Worm (Caenorhabditis elegans) whole organism, young adult: ENCODE results near the gene lbp-7.

Source experiments
- B0019.2 ChIP-seq: fragments of 200-800 bp; sonication (Bioruptor generic); conservative IDR thresholded peaks from 2 replicates; pipeline ENCODE4 v1.3.6; 2022; ENCODE audit warnings: missing genetic modification reagents, missing genetic modification characterization, missing compliant biosample characterization
- C06A6.2 ChIP-seq: fragments of 200-800 bp; sonication (Bioruptor generic); conservative IDR thresholded peaks from 2 replicates; pipeline ENCODE4 v1.3.6; 2022; ENCODE audit warnings: missing genetic modification characterization, missing compliant biosample characterization
- C17E4.6 ChIP-seq: fragments of 200-800 bp; sonication (Bioruptor generic); IDR thresholded peaks from 2 replicates; pipeline ENCODE4 v1.3.6; 2022; ENCODE audit warnings: missing genetic modification reagents, missing genetic modification characterization, missing compliant biosample characterization
- F10E7.11 ChIP-seq: sonication (generic microtip); optimal IDR thresholded peaks from 2 replicates; lab custom pipeline; 2017; ENCODE audit warnings: mild to moderate bottlenecking, missing genetic modification characterization, moderate library complexity, missing compliant biosample characterization
- F22D6.2 ChIP-seq: sonication (generic microtip); optimal IDR thresholded peaks from 2 replicates; lab custom pipeline; 2016; ENCODE audit warnings: mild to moderate bottlenecking, missing genetic modification characterization, missing compliant biosample characterization
- F23B12.7 ChIP-seq: sonication (generic microtip); optimal IDR thresholded peaks from 2 replicates; lab custom pipeline; 2017; ENCODE audit warnings: missing genetic modification characterization, mild to moderate bottlenecking, missing compliant biosample characterization, antibody characterized with exemption, moderate library complexity; ENCODE audit not compliant: insufficient read depth
- F37B4.10 ChIP-seq: fragments of 200-800 bp; sonication (Bioruptor generic); IDR thresholded peaks from 2 replicates; pipeline ENCODE4 v1.3.6; 2022; ENCODE audit warnings: missing genetic modification characterization, missing compliant biosample characterization
- F39B2.1 ChIP-seq: fragments of 200-800 bp; sonication (Bioruptor generic); IDR thresholded peaks from 2 replicates; pipeline ENCODE4 v1.3.6; 2022; ENCODE audit warnings: missing genetic modification reagents, missing genetic modification characterization, missing compliant biosample characterization
- F49E8.2 ChIP-seq: sonication (generic microtip); optimal IDR thresholded peaks from 3 replicates; lab custom pipeline; 2017; ENCODE audit warnings: missing genetic modification characterization, mild to moderate bottlenecking, missing compliant biosample characterization, antibody characterized with exemption, moderate library complexity; ENCODE audit not compliant: insufficient read depth
- K12H6.12 ChIP-seq: fragments of 200-800 bp; sonication (Bioruptor generic); optimal IDR thresholded peaks from 2 replicates; lab custom pipeline; 2018; ENCODE audit warnings: mild to moderate bottlenecking, missing genetic modification characterization, missing compliant biosample characterization
- Y79H2A.3 ChIP-seq: fragments of 200-800 bp; sonication (Bioruptor generic); conservative IDR thresholded peaks from 2 replicates; pipeline ENCODE4 v1.3.6; 2022; ENCODE audit warnings: missing genetic modification reagents, missing genetic modification characterization, missing compliant biosample characterization
- attf-5 ChIP-seq: fragments of 200-800 bp; sonication (Bioruptor generic); optimal IDR thresholded peaks from 2 replicates; lab custom pipeline; 2018; ENCODE audit warnings: mild to moderate bottlenecking, missing genetic modification characterization, missing compliant biosample characterization
- attf-6 ChIP-seq: fragments of 200-800 bp; sonication (Bioruptor generic); IDR thresholded peaks from 2 replicates; pipeline ENCODE4 v1.3.6; 2022; ENCODE audit warnings: missing genetic modification reagents, missing genetic modification characterization, missing compliant biosample characterization
- cebp-2 ChIP-seq: fragments of 200-800 bp; sonication (Bioruptor generic); IDR thresholded peaks from 2 replicates; pipeline ENCODE4 v1.3.6; 2022; ENCODE audit warnings: missing genetic modification characterization, missing compliant biosample characterization
- ceh-27 ChIP-seq: fragments of 200-800 bp; sonication (Bioruptor generic); optimal IDR thresholded peaks from 2 replicates; lab custom pipeline; 2018; ENCODE audit warnings: mild to moderate bottlenecking, missing genetic modification characterization, moderate library complexity, missing compliant biosample characterization
- ceh-40 ChIP-seq: fragments of 200-800 bp; sonication (Bioruptor generic); IDR thresholded peaks from 2 replicates; pipeline ENCODE4 v1.3.6; 2022; ENCODE audit warnings: missing genetic modification characterization, missing compliant biosample characterization
- die-1 ChIP-seq: sonication (generic microtip); optimal IDR thresholded peaks from 2 replicates; lab custom pipeline; 2016; ENCODE audit warnings: missing genotype, mild to moderate bottlenecking, missing genetic modification characterization, missing compliant biosample characterization
- dpff-1 ChIP-seq: sonication (generic microtip); optimal IDR thresholded peaks from 2 replicates; lab custom pipeline; 2017; ENCODE audit warnings: mild to moderate bottlenecking, missing genetic modification characterization, missing compliant biosample characterization
- efl-1 ChIP-seq: fragments of 150-350 bp; optimal IDR thresholded peaks from 2 replicates; lab custom pipeline; 2014; ENCODE audit warnings: missing biosample characterization, missing genetic modification reagents, missing genetic modification characterization
- ekl-4 ChIP-seq: fragments of 200-800 bp; sonication (Bioruptor generic); IDR thresholded peaks from 2 replicates; pipeline ENCODE4 v1.3.6; 2022; ENCODE audit warnings: missing genetic modification reagents, missing genetic modification characterization, missing compliant biosample characterization
- gei-17 ChIP-seq: fragments of 200-800 bp; sonication (Bioruptor generic); optimal IDR thresholded peaks from 2 replicates; lab custom pipeline; 2018; ENCODE audit warnings: mild to moderate bottlenecking, missing genetic modification characterization, missing compliant biosample characterization
- hmg-1.2 ChIP-seq: fragments of 200-800 bp; sonication (Bioruptor generic); IDR thresholded peaks from 2 replicates; pipeline ENCODE4 v1.3.6; 2022; ENCODE audit warnings: missing genetic modification reagents, missing genetic modification characterization, missing compliant biosample characterization
- hmg-20 ChIP-seq: fragments of 200-800 bp; sonication (Bioruptor generic); IDR thresholded peaks from 2 replicates; pipeline ENCODE4 v1.3.6; 2022; ENCODE audit warnings: missing genetic modification reagents, missing genetic modification characterization, missing compliant biosample characterization
- lin-35 ChIP-seq, 3 experiments: fragments of 150-350 bp in 2 of 3; sonication (generic microtip) in 1 of 3; optimal IDR thresholded peaks; 2 replicates each; lab custom pipeline; 2014 to 2018; ENCODE audit warnings: missing biosample characterization in 3 of 3, missing genetic modification characterization in 3 of 3, missing genetic modification reagents in 3 of 3
- lir-1 ChIP-seq: fragments of 200-800 bp; sonication (Bioruptor generic); conservative IDR thresholded peaks from 2 replicates; pipeline ENCODE4 v1.3.6; 2022; ENCODE audit warnings: missing genetic modification reagents, missing genetic modification characterization, missing compliant biosample characterization
- madf-6 ChIP-seq: fragments of 200-800 bp; sonication (Bioruptor generic); IDR thresholded peaks from 2 replicates; pipeline ENCODE4 v1.3.6; 2022; ENCODE audit warnings: missing genetic modification reagents, missing genetic modification characterization, missing compliant biosample characterization
- madf-8 ChIP-seq: fragments of 200-800 bp; sonication (Bioruptor generic); conservative IDR thresholded peaks from 2 replicates; pipeline ENCODE4 v1.3.6; 2022; ENCODE audit warnings: missing genetic modification reagents, missing genetic modification characterization, missing compliant biosample characterization
- mcd-1 ChIP-seq: fragments of 200-800 bp; sonication (Bioruptor generic); IDR thresholded peaks from 2 replicates; pipeline ENCODE4 v1.3.6; 2022; ENCODE audit warnings: missing genetic modification reagents, missing genetic modification characterization, missing compliant biosample characterization
- mel-28 ChIP-seq: sonication (generic microtip); optimal IDR thresholded peaks from 2 replicates; lab custom pipeline; 2016; ENCODE audit warnings: borderline replicate concordance, mild to moderate bottlenecking, missing genetic modification characterization, missing compliant biosample characterization
- mes-4 ChIP-seq: sonication (generic microtip); optimal IDR thresholded peaks from 2 replicates; lab custom pipeline; 2016; ENCODE audit warnings: missing genotype, missing genetic modification characterization, missing compliant biosample characterization
- mxl-1 ChIP-seq: sonication (generic microtip); optimal IDR thresholded peaks from 2 replicates; lab custom pipeline; 2016; ENCODE audit warnings: missing genetic modification characterization, missing compliant biosample characterization
- nhr-80 ChIP-seq: sonication (generic microtip); optimal IDR thresholded peaks from 2 replicates; lab custom pipeline; 2016; ENCODE audit warnings: missing genetic modification characterization, missing compliant biosample characterization
- rec-8 ChIP-seq, 2 experiments: sonication (generic microtip); optimal IDR thresholded peaks; 2 replicates each; lab custom pipeline; 2016; ENCODE audit warnings: mild to moderate bottlenecking in 2 of 2, missing genetic modification characterization in 2 of 2, missing genetic modification reagents in 2 of 2, missing genotype in 2 of 2, missing biosample characterization in 1 of 2, missing compliant biosample characterization in 1 of 2, moderate library complexity in 1 of 2
- snpc-1.1 ChIP-seq: sonication (generic microtip); optimal IDR thresholded peaks from 2 replicates; lab custom pipeline; 2017; ENCODE audit warnings: missing genetic modification characterization, mild to moderate bottlenecking, missing compliant biosample characterization, antibody characterized with exemption, moderate library complexity, missing genotype, missing genetic modification reagents; ENCODE audit not compliant: insufficient read depth
- tlf-1 ChIP-seq: fragments of 200-800 bp; sonication (Bioruptor generic); optimal IDR thresholded peaks from 2 replicates; lab custom pipeline; 2018; ENCODE audit warnings: mild to moderate bottlenecking, missing genetic modification characterization, missing compliant biosample characterization
- unc-130 ChIP-seq: sonication (generic microtip); optimal IDR thresholded peaks from 2 replicates; lab custom pipeline; 2016; ENCODE audit warnings: missing genetic modification reagents, missing genetic modification characterization, missing compliant biosample characterization
- unc-62 ChIP-seq: fragments of 150-350 bp; optimal IDR thresholded peaks from 2 replicates; lab custom pipeline; 2014; ENCODE audit warnings: missing biosample characterization, missing genetic modification reagents, missing genetic modification characterization
- ztf-25 ChIP-seq: fragments of 200-800 bp; sonication (Bioruptor generic); IDR thresholded peaks from 2 replicates; pipeline ENCODE4 v1.3.6; 2022; ENCODE audit warnings: missing genetic modification reagents, missing genetic modification characterization, missing compliant biosample characterization
- ztf-26 ChIP-seq: sonication (generic microtip); optimal IDR thresholded peaks from 2 replicates; lab custom pipeline; 2017; ENCODE audit warnings: missing genetic modification characterization, missing compliant biosample characterization
- ztf-3 ChIP-seq: fragments of 200-800 bp; sonication (Bioruptor generic); optimal IDR thresholded peaks from 2 replicates; lab custom pipeline; 2018; ENCODE audit warnings: mild to moderate bottlenecking, missing genetic modification characterization, missing compliant biosample characterization

Gene lbp-7

DNA sequence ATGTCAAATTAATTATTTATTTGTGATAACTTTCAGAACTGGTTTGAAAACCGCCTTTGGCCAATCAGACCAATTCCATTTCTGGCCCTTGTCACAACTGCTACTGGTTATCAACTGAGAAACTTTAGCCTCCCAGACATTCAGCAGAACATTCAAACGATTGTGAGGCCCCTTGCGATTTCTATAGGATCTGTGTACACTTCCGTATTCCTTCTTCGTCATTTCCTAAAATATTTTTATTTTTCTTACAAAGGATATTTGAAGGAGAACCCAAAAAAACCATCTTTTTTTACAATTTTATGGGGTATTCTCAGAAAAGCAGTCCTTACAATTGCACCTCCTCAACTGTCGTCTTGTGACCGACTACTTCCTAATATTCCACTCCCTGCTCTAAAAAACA is 6.0 kb upstream of the lbp-7 start:
- no peak for TF ChIP-seq C06A6.2 (GFP tag; lab: Robert Waterston, UW)
- TF ChIP-seq ekl-4, result no peak
- no peak for TF ChIP-seq ztf-26 (tag; lab: Kevin White, UChicago)
- TF ChIP-seq cebp-2 (GFP tag; lab: Robert Waterston, UW), result no peak
- no peak for TF ChIP-seq attf-6 (GFP tag; lab: Robert Waterston, UW)
- no peak for TF ChIP-seq Y79H2A.3 (GFP tag; lab: Robert Waterston, UW)
- no peak for TF ChIP-seq F10E7.11
- no peak for TF ChIP-seq tlf-1 (GFP tag; lab: Kevin White, UChicago)
- no peak for TF ChIP-seq B0019.2 (GFP tag; lab: Robert Waterston, UW)
- TF ChIP-seq unc-130 (GFP tag; lab: Kevin White, UChicago), result no peak
- no peak for TF ChIP-seq F23B12.7
- TF ChIP-seq madf-6 (GFP tag; lab: Robert Waterston, UW), result no peak
- TF ChIP-seq attf-5, result no peak
- no peak for TF ChIP-seq ceh-40 (GFP tag; lab: Robert Waterston, UW)
- TF ChIP-seq F22D6.2, result no peak
- no peak for TF ChIP-seq mxl-1 (tag; lab: Kevin White, UChicago)
- TF ChIP-seq ztf-25 (GFP tag; lab: Robert Waterston, UW), result no peak
- TF ChIP-seq ceh-27 (GFP tag; lab: Kevin White, UChicago), result no peak
- no peak for TF ChIP-seq gei-17 (GFP tag; lab: Kevin White, UChicago)

DNA sequence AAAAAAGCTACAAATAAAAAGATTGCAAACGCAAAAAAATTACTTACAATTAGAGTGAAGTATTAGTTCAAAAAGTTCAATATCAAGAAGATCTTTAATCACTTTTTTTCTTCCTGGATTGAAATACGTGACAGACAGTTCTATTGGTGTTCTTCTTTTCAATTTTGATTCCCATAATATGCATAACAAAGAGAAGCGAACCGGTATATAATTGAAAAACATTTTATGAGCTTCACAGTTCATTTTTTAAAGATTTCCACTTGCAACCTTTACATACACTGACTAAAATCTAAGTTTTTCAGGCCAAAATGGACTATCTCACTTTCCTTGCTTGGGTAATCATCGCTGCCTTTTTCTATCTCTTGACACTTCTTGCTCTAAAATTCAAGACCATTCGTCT is 2.8 kb upstream of the lbp-7 start, which contains the start of gene T22G5.1:
Gene T22G5.1 (plus strand): TSS at position 301 of the 400 bp plus-strand sequence.
- TF ChIP-seq rec-8 (tag; optimal IDR thresholded peaks at IDR 0.05; lab: Kevin White, UChicago) (no peak), madf-8 (GFP tag; lab: Robert Waterston, UW) (no peak)
- TF ChIP-seq, all 124 proteins: peak for 0

DNA sequence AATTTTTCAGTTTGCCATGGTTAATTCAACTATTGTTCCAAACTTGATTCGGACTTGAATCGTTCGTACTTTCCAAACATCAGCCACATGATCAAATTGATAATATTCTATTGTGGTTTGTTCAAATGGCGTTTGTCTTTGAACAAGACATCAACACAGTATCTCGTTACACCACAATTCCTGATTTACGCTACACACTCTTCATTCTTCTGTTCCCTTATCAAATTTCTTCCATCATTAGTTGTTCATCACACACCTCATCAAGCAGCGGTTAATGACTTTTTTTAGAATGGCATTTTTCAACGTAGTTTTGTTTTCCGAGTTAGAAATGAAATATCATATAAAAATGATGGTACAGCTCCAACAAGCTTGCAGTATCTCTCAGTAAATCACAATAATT is 1.1 kb upstream of the lbp-7 start:
- peak; percentile 85 for TF ChIP-seq nhr-80 (tag; lab: Kevin White, UChicago)
- no peak for TF ChIP-seq K12H6.12 (tag; lab: Kevin White, UChicago)
- TF ChIP-seq mel-28 (tag; lab: Kevin White, UChicago), result no peak

DNA sequence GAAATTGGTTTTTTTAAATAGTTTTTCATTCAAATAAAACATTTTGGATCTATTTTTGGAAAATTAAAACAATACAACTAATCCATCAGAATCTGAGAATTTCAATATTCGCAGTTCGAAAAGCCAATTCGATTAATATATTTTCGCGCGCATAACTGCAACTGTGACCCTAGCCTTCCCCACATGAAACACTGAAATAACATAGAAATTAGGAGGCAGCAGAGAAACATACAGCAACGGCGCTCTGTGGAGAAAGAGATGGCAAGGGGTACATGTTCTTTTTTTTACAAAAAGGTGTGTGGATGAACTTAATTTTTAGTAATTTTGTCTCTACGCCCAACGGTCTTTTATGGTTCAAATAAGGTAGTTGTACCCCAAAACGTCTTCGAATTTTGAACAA is 811 bp downstream of the lbp-7 start:
- peak; percentile 71; the same call in 1 of the 2 replicates for TF ChIP-seq hmg-1.2
- TF ChIP-seq tlf-1 (GFP tag; lab: Kevin White, UChicago), result no peak
- 0 out of 2 replicates have a peak, but pooled peaks have one; percentile 8 for TF ChIP-seq mcd-1 (GFP tag; lab: Robert Waterston, UW)
- TF ChIP-seq F37B4.10 (GFP tag; lab: Robert Waterston, UW), result no peak
- no peak for TF ChIP-seq attf-6 (GFP tag; lab: Robert Waterston, UW)
- no peak for TF ChIP-seq mes-4 (tag; lab: Kevin White, UChicago)

DNA sequence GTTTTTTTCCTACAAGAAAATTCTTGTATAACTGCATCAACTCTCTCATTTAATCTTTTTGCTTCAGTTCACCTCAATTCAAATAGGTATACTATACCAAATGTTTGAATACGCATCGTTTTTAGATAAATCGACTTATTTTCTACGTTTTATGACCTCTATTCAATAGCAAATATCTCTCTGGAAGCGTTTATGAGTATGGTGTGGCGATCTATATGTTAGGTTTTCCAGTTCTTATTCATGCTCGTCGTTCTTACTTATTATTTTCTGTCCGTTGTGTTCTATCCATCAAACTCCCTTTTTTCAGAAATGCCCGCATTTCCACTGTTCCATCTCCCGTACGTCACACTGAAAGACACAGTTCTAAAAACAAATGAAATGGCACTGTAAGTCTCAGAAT is 1.3 kb downstream of the lbp-7 start, which contains the start of gene T22G5.3:
Gene T22G5.3 (plus strand): TSS at position 301 of the 400 bp plus-strand sequence.
- TF ChIP-seq ztf-3 (GFP tag; lab: Kevin White, UChicago), result no peak
- TF ChIP-seq snpc-1.1 (tag; lab: Kevin White, UChicago), result no peak
- TF ChIP-seq efl-1, result no peak
- TF ChIP-seq F37B4.10 (GFP tag; lab: Robert Waterston, UW), result no peak
- TF ChIP-seq dpff-1, result no peak
- TF ChIP-seq ceh-27 (GFP tag; lab: Kevin White, UChicago), result no peak
- no peak for TF ChIP-seq madf-6 (GFP tag; lab: Robert Waterston, UW)
- TF ChIP-seq C17E4.6 (GFP tag; lab: Robert Waterston, UW), result no peak
- no peak for TF ChIP-seq die-1 (tag; lab: Kevin White, UChicago)
- no peak for TF ChIP-seq lin-35 (GFP tag; optimal IDR thresholded peaks at IDR 0.05; lab: Kevin White, UChicago)
- no peak for TF ChIP-seq unc-62
- no peak for TF ChIP-seq F39B2.1
- TF ChIP-seq hmg-20, result no peak
- TF ChIP-seq F23B12.7, result no peak
- no peak for TF ChIP-seq cebp-2 (GFP tag; lab: Robert Waterston, UW)
- TF ChIP-seq lir-1 (GFP tag; lab: Robert Waterston, UW), result no peak
- TF ChIP-seq mcd-1 (GFP tag; lab: Robert Waterston, UW), result no peak
- no peak for TF ChIP-seq F49E8.2
